Worm (Caenorhabditis elegans): ENCODE results near the gene nspf-3.

- TF ChIP-seq tab-1 (GFP tag; IDR thresholded peaks at IDR 0.05): no peak
- TF ChIP-seq med-1 (GFP tag; optimal IDR thresholded peaks at IDR 0.05; ENCODE audit: insufficient read depth): no peak
- no peak for TF ChIP-seq flt-1 (GFP tag; IDR thresholded peaks at IDR 0.05)
- no peak for TF ChIP-seq T22C8.4 (GFP tag; IDR thresholded peaks at IDR 0.05)
- no peak for TF ChIP-seq ref-1 (GFP tag; conservative IDR thresholded peaks at IDR 0.05)
- no peak for TF ChIP-seq ztf-23 (GFP tag; IDR thresholded peaks at IDR 0.05)
- no peak for TF ChIP-seq klf-2 (GFP tag; conservative IDR thresholded peaks at IDR 0.05)
- TF ChIP-seq ztf-29 (GFP tag; IDR thresholded peaks at IDR 0.05): no peak
- TF ChIP-seq cog-1 (tag; optimal IDR thresholded peaks at IDR 0.05): no peak
Observed at ce11 chrII:2717335-2717734, 27.4 kb upstream of the nspf-3 start, which contains the start of gene T05A8.3.

Data from whole organism, midembryonic.